Fruit fly (Drosophila melanogaster) whole organism, embryonic: ENCODE data around the gene CG12640.

ENCODE experiments used
- CG10979 ChIP-seq: fragments of 200-800 bp; sonication (Bioruptor generic); optimal IDR thresholded peaks from 2 replicates; lab custom pipeline; 2018; ENCODE audit warnings: missing biosample characterization, mild to moderate bottlenecking, missing genetic modification characterization, moderate library complexity
- CG11398 ChIP-seq: fragments of 200-800 bp; sonication (Bioruptor generic); optimal IDR thresholded peaks from 2 replicates; lab custom pipeline; 2016; ENCODE audit warnings: missing biosample characterization, missing genetic modification characterization
- CG13624 ChIP-seq: fragments of 200-800 bp; sonication (Bioruptor generic); optimal IDR thresholded peaks from 2 replicates; lab custom pipeline; 2016; ENCODE audit warnings: missing biosample characterization, missing genetic modification characterization
- CG14050 ChIP-seq: fragments of 200-800 bp; sonication (Bioruptor generic); IDR thresholded peaks from 3 replicates; pipeline ENCODE4 v1.3.6; 2022; ENCODE audit warnings: missing biosample characterization, missing genetic modification characterization
- CG14860 ChIP-seq: fragments of 200-800 bp; sonication (Bioruptor generic); IDR thresholded peaks from 3 replicates; pipeline ENCODE4 v1.3.6; 2022; ENCODE audit warnings: missing biosample characterization, missing genetic modification characterization; ENCODE audit not compliant: partially characterized antibody
- CG16813 ChIP-seq: fragments of 200-800 bp; sonication (Bioruptor generic); IDR thresholded peaks from 3 replicates; pipeline ENCODE4 v1.3.6; 2022; ENCODE audit warnings: missing biosample characterization, missing genetic modification characterization; ENCODE audit not compliant: partially characterized antibody
- CG2678 ChIP-seq: fragments of 200-800 bp; sonication (Bioruptor generic); optimal IDR thresholded peaks from 3 replicates; lab custom pipeline; 2019; ENCODE audit warnings: missing biosample characterization, mild to moderate bottlenecking, missing genetic modification characterization, moderate library complexity
- CG2875 ChIP-seq: fragments of 200-800 bp; sonication (Bioruptor generic); optimal IDR thresholded peaks from 2 replicates; lab custom pipeline; 2017; ENCODE audit warnings: missing biosample characterization, mild to moderate bottlenecking, missing genetic modification characterization, missing genetic modification reagents
- CG31365 ChIP-seq: fragments of 200-800 bp; sonication (Bioruptor generic); optimal IDR thresholded peaks from 2 replicates; lab custom pipeline; 2018; ENCODE audit warnings: missing biosample characterization, mild to moderate bottlenecking, missing genetic modification characterization
- CG3163 ChIP-seq: fragments of 200-800 bp; sonication (Bioruptor generic); optimal IDR thresholded peaks from 3 replicates; lab custom pipeline; 2016; ENCODE audit warnings: missing biosample characterization, missing genetic modification characterization
- CG34224 ChIP-seq: fragments of 200-800 bp; sonication (Bioruptor generic); IDR thresholded peaks from 3 replicates; pipeline ENCODE4 v1.3.6; 2022; ENCODE audit warnings: missing biosample characterization, missing genetic modification characterization; ENCODE audit not compliant: partially characterized antibody
- CG3838 ChIP-seq: fragments of 200-800 bp; sonication (Bioruptor generic); optimal IDR thresholded peaks from 3 replicates; lab custom pipeline; 2016; ENCODE audit warnings: missing biosample characterization, missing genetic modification characterization
- CG3847 ChIP-seq: fragments of 200-800 bp; sonication (Bioruptor generic); IDR thresholded peaks from 2 replicates; pipeline ENCODE4 v1.3.6; 2022; ENCODE audit warnings: missing biosample characterization, missing genetic modification characterization
- CG6254 ChIP-seq: fragments of 200-800 bp; sonication (Bioruptor generic); optimal IDR thresholded peaks from 3 replicates; lab custom pipeline; 2017; ENCODE audit warnings: mild to moderate bottlenecking, missing biosample characterization, missing genetic modification reagents, missing genetic modification characterization
- CG7745 ChIP-seq: fragments of 200-800 bp; sonication (Bioruptor generic); optimal IDR thresholded peaks from 2 replicates; lab custom pipeline; 2018; ENCODE audit warnings: missing biosample characterization, mild to moderate bottlenecking, missing genetic modification characterization, moderate library complexity
- CG8281 ChIP-seq: fragments of 200-800 bp; sonication (Bioruptor generic); optimal IDR thresholded peaks from 2 replicates; lab custom pipeline; 2018; ENCODE audit warnings: missing biosample characterization, mild to moderate bottlenecking, missing genetic modification characterization, moderate library complexity
- CG8924 ChIP-seq: fragments of 200-800 bp; optimal IDR thresholded peaks from 3 replicates; lab custom pipeline; 2019; ENCODE audit warnings: missing biosample characterization, mild to moderate bottlenecking, missing genetic modification characterization, moderate library complexity
- CG9797 ChIP-seq: fragments of 200-800 bp; sonication (Bioruptor generic); optimal IDR thresholded peaks from 3 replicates; lab custom pipeline; 2018; ENCODE audit warnings: missing biosample characterization, mild to moderate bottlenecking, missing genetic modification characterization
- Doc2 ChIP-seq: fragments of 200-800 bp; sonication (Bioruptor generic); IDR thresholded peaks from 2 replicates; pipeline ENCODE4 v1.3.6; 2022; ENCODE audit warnings: missing biosample characterization, missing genetic modification characterization
- Dref ChIP-seq: fragments of 200-800 bp; sonication (Bioruptor generic); IDR thresholded peaks from 2 replicates; pipeline ENCODE4 v1.3.6; 2022; ENCODE audit warnings: missing biosample characterization, missing genetic modification characterization
- Ets97D ChIP-seq: fragments of 200-800 bp; sonication (Bioruptor generic); optimal IDR thresholded peaks from 3 replicates; lab custom pipeline; 2016; ENCODE audit warnings: missing biosample characterization, missing genetic modification characterization
- Gug ChIP-seq: fragments of 200-800 bp; sonication (Bioruptor generic); IDR thresholded peaks from 4 replicates; pipeline ENCODE4 v1.3.6; 2022; ENCODE audit warnings: missing biosample characterization, missing genetic modification characterization
- Hmr ChIP-seq: fragments of 200-800 bp; sonication (Bioruptor generic); optimal IDR thresholded peaks from 3 replicates; lab custom pipeline; 2017; ENCODE audit warnings: mild to moderate bottlenecking, missing biosample characterization, missing genetic modification reagents, missing genetic modification characterization
- Hsf ChIP-seq: fragments of 200-800 bp; sonication (Bioruptor generic); optimal IDR thresholded peaks from 3 replicates; lab custom pipeline; 2016; ENCODE audit warnings: missing biosample characterization, missing genetic modification characterization
- Lim3 ChIP-seq: fragments of 200-800 bp; sonication (Bioruptor generic); IDR thresholded peaks from 2 replicates; pipeline ENCODE4 v1.3.6; 2022; ENCODE audit warnings: missing biosample characterization, missing genetic modification characterization
- Max ChIP-seq: fragments of 200-800 bp; sonication (Bioruptor generic); optimal IDR thresholded peaks from 2 replicates; lab custom pipeline; 2016; ENCODE audit warnings: missing biosample characterization, mild to moderate bottlenecking, missing genetic modification characterization
- NfI ChIP-seq: fragments of 200-800 bp; sonication (Bioruptor generic); optimal IDR thresholded peaks from 3 replicates; lab custom pipeline; 2018; ENCODE audit warnings: missing biosample characterization, mild to moderate bottlenecking, missing genetic modification characterization, moderate library complexity
- Ptx1 ChIP-seq: fragments of 200-800 bp; sonication (Bioruptor generic); IDR thresholded peaks from 2 replicates; pipeline ENCODE4 v1.3.6; 2022; ENCODE audit warnings: missing biosample characterization, missing genetic modification characterization
- Stat92E ChIP-seq, 3 experiments: fragments of >200 bp in 2 of 3; fragments of 200-800 bp in 1 of 3; sonication (Bioruptor generic) in 1 of 3; optimal IDR thresholded peaks; 2 replicates each; lab custom pipeline; 2017 to 2019; ENCODE audit warnings: missing biosample characterization in 3 of 3, missing genetic modification characterization in 3 of 3, mild to moderate bottlenecking in 1 of 3, moderate library complexity in 1 of 3
- ap ChIP-seq: fragments of 200-800 bp; sonication (Bioruptor generic); IDR thresholded peaks from 2 replicates; pipeline ENCODE4 v1.3.6; 2022; ENCODE audit warnings: missing biosample characterization, missing genetic modification characterization
- ara ChIP-seq: fragments of 200-800 bp; sonication (Bioruptor generic); IDR thresholded peaks from 2 replicates; pipeline ENCODE4 v1.3.6; 2022; ENCODE audit warnings: missing biosample characterization, missing genetic modification characterization
- ato ChIP-seq: fragments of 200-800 bp; sonication (Bioruptor generic); IDR thresholded peaks from 2 replicates; pipeline ENCODE4 v1.3.6; 2022; ENCODE audit warnings: missing biosample characterization, missing genetic modification characterization; ENCODE audit not compliant: partially characterized antibody
- cwo ChIP-seq: fragments of 200-800 bp; sonication (Bioruptor generic); optimal IDR thresholded peaks from 3 replicates; lab custom pipeline; 2017; ENCODE audit warnings: missing biosample characterization, missing genetic modification characterization, mild to moderate bottlenecking, moderate library complexity, missing genetic modification reagents
- dan ChIP-seq: fragments of 200-800 bp; sonication (Bioruptor generic); IDR thresholded peaks from 2 replicates; pipeline ENCODE4 v1.3.6; 2022; ENCODE audit warnings: missing biosample characterization, missing genetic modification characterization
- ems ChIP-seq: fragments of 200-800 bp; sonication (Bioruptor generic); optimal IDR thresholded peaks from 3 replicates; lab custom pipeline; 2016; ENCODE audit warnings: missing biosample characterization, missing genetic modification characterization
- eve ChIP-seq, 2 experiments: fragments of >200 bp; optimal IDR thresholded peaks; 2 replicates each; lab custom pipeline; 2017; ENCODE audit warnings: missing biosample characterization in 2 of 2, missing genetic modification characterization in 2 of 2
- ftz-f1 ChIP-seq: fragments of 200-800 bp; sonication (Bioruptor generic); optimal IDR thresholded peaks from 2 replicates; lab custom pipeline; 2016; ENCODE audit warnings: missing biosample characterization, missing genetic modification characterization
- ham ChIP-seq: fragments of 200-800 bp; sonication (Bioruptor generic); IDR thresholded peaks from 2 replicates; pipeline ENCODE4 v1.3.6; 2022; ENCODE audit warnings: missing biosample characterization, missing genetic modification characterization
- kay ChIP-seq: fragments of 200-800 bp; sonication (Bioruptor generic); optimal IDR thresholded peaks from 2 replicates; lab custom pipeline; 2016; ENCODE audit warnings: missing biosample characterization, missing genetic modification characterization
- lola ChIP-seq, 3 experiments: fragments of >200 bp in 2 of 3; fragments of 200-800 bp in 1 of 3; sonication (Bioruptor generic) in 1 of 3; optimal IDR thresholded peaks; 2 replicates each; lab custom pipeline; 2017 to 2019; ENCODE audit warnings: missing biosample characterization in 3 of 3, missing genetic modification characterization in 3 of 3, mild to moderate bottlenecking in 1 of 3, moderate library complexity in 1 of 3
- nmo ChIP-seq: fragments of 200-800 bp; sonication (Bioruptor generic); optimal IDR thresholded peaks from 2 replicates; lab custom pipeline; 2018; ENCODE audit warnings: missing biosample characterization, mild to moderate bottlenecking, missing genetic modification characterization, moderate library complexity
- oc ChIP-seq: fragments of 200-800 bp; sonication (Bioruptor generic); optimal IDR thresholded peaks from 2 replicates; lab custom pipeline; 2018; ENCODE audit warnings: missing biosample characterization, mild to moderate bottlenecking, missing genetic modification characterization, moderate library complexity
- pan ChIP-seq, 4 experiments: fragments of >200 bp in 3 of 4; fragments of 200-800 bp in 1 of 4; sonication (Bioruptor generic) in 1 of 4; optimal IDR thresholded peaks in 3 of 4; IDR thresholded peaks in 1 of 4; 2 replicates each; pipeline versions ENCODE4 v1.3.6 to Lab custom; 2017 to 2022; ENCODE audit warnings: missing biosample characterization in 2 of 4, missing genetic modification characterization in 2 of 4, mixed read lengths in 1 of 4
- psq ChIP-seq: fragments of 200-800 bp; sonication (Bioruptor generic); optimal IDR thresholded peaks from 2 replicates; lab custom pipeline; 2017; ENCODE audit warnings: missing biosample characterization, missing genetic modification characterization
- sna ChIP-seq: fragments of 200-800 bp; sonication (Bioruptor generic); IDR thresholded peaks from 2 replicates; pipeline ENCODE4 v1.3.6; 2022; ENCODE audit warnings: missing biosample characterization, missing genetic modification characterization; ENCODE audit not compliant: partially characterized antibody
- sqz ChIP-seq: fragments of 200-800 bp; sonication (Bioruptor generic); optimal IDR thresholded peaks from 3 replicates; lab custom pipeline; 2018; ENCODE audit warnings: missing biosample characterization, mild to moderate bottlenecking, missing genetic modification characterization
- stwl ChIP-seq: fragments of 200-800 bp; sonication (Bioruptor generic); optimal IDR thresholded peaks from 3 replicates; lab custom pipeline; 2018; ENCODE audit warnings: missing biosample characterization, mild to moderate bottlenecking, missing genetic modification characterization, moderate library complexity
- tna ChIP-seq: fragments of 200-800 bp; sonication (Bioruptor generic); IDR thresholded peaks from 2 replicates; pipeline ENCODE4 v1.3.6; 2022; ENCODE audit warnings: missing biosample characterization, missing genetic modification characterization; ENCODE audit not compliant: partially characterized antibody
- wdn ChIP-seq: fragments of 200-800 bp; sonication (Bioruptor generic); IDR thresholded peaks from 2 replicates; pipeline ENCODE4 v1.3.6; 2022; ENCODE audit warnings: missing biosample characterization, missing genetic modification characterization

Gene CG12640

dm6 chrX:10385757-10386156 is 46.9 kb downstream of the CG12640 start, which contains the start of the genes Psf3 and flw (continued):
- TF ChIP-seq ham (GFP tag; lab: Robert Waterston, UW) (no peak), Doc2 (GFP tag; lab: Robert Waterston, UW) (no peak), dan (GFP tag; lab: Robert Waterston, UW) (no peak), CG8924 (no peak), Gug (GFP tag; lab: Robert Waterston, UW) (no peak; the same call in 3 of the 4 replicates), Dref (GFP tag; lab: Robert Waterston, UW) (peak; percentile 83), CG2678 (tag; lab: Kevin White, UChicago) (no peak), CG6254 (GFP tag; lab: Kevin White, UChicago) (no peak), ap (GFP tag; lab: Robert Waterston, UW) (no peak), ara (no peak), psq (no peak), tna (GFP tag; lab: Robert Waterston, UW) (peak; percentile 54; the same call in 1 of the 2 replicates), CG3847 (GFP tag; lab: Robert Waterston, UW) (peak; percentile 70), CG14050 (GFP tag; lab: Robert Waterston, UW) (no peak), ems (no peak), Max (GFP tag; lab: Kevin White, UChicago) (no peak), kay (GFP tag; lab: Kevin White, UChicago) (no peak), NfI (GFP tag; lab: Kevin White, UChicago) (peak; percentile 36), stwl (tag; lab: Kevin White, UChicago) (peak; percentile 93), CG16813 (peak; percentile 70), Ptx1 (GFP tag; lab: Robert Waterston, UW) (0 out of 2 replicates have a peak, but pooled peaks have one; percentile 7), eve (GFP tag; optimal IDR thresholded peaks at IDR 0.05; lab: Kevin White, UChicago) (no peak), CG10979 (no peak), Lim3 (no peak), oc (no peak), CG3163 (GFP tag; lab: Kevin White, UChicago) (no peak), ato (peak; percentile 78), CG3838 (GFP tag; lab: Kevin White, UChicago) (no peak), CG11398 (GFP tag; lab: Kevin White, UChicago) (no peak), cwo (GFP tag; lab: Kevin White, UChicago) (no peak), CG34224 (GFP tag; lab: Robert Waterston, UW) (peak; percentile 56; the same call in 2 of the 3 replicates), Hsf (GFP tag; lab: Kevin White, UChicago) (peak; percentile 19), sqz (GFP tag; lab: Kevin White, UChicago) (peak; percentile 43), nmo (peak; percentile 20), wdn (no peak), Ets97D (GFP tag; lab: Kevin White, UChicago) (peak; percentile 84), Hmr (GFP tag; lab: Kevin White, UChicago) (peak; percentile 45), sna (GFP tag; lab: Robert Waterston, UW) (no peak), ftz-f1 (GFP tag; lab: Kevin White, UChicago) (no peak), CG31365 (tag; lab: Kevin White, UChicago) (no peak), CG13624 (peak; percentile 12), CG14860 (no peak), CG8281 (no peak), Stat92E (GFP tag; optimal IDR thresholded peaks at IDR 0.05; lab: Kevin White, UChicago) (no peak), lola (GFP tag; optimal IDR thresholded peaks at IDR 0.05; lab: Kevin White, UChicago) (no peak), pan (optimal IDR thresholded peaks at IDR 0.05; lab: Kevin White, UChicago) (no peak), pan (GFP tag; optimal IDR thresholded peaks at IDR 0.05 in 1 of 2, IDR thresholded peaks at IDR 0.05 in 1 of 2) (peak in 1 of 2 experiments; percentile 34), CG2875 (GFP tag; lab: Kevin White, UChicago) (no peak), CG9797 (GFP tag; lab: Kevin White, UChicago) (peak; percentile 59), CG7745 (tag; lab: Kevin White, UChicago) (no peak)
